Worm (Caenorhabditis elegans) whole organism, L4 larva: ENCODE measurements around the gene ins-13.

Experiments
- F37D6.2 ChIP-seq: sonication (generic microtip); optimal IDR thresholded peaks from 2 replicates; lab custom pipeline; 2016; ENCODE audit warnings: mild to moderate bottlenecking, missing genetic modification characterization, missing compliant biosample characterization
- ceh-28 ChIP-seq: fragments of 150-350 bp; optimal IDR thresholded peaks from 2 replicates; lab custom pipeline; 2014; ENCODE audit warnings: missing biosample characterization, missing genetic modification reagents, missing genetic modification characterization
- lin-38 ChIP-seq: fragments of 200-800 bp; sonication (Bioruptor generic); IDR thresholded peaks from 2 replicates; pipeline ENCODE4 v1.3.6; 2022; ENCODE audit warnings: missing genetic modification reagents, missing genetic modification characterization, missing compliant biosample characterization
- mxl-3 ChIP-seq: fragments of 200-800 bp; sonication (Bioruptor generic); optimal IDR thresholded peaks from 2 replicates; lab custom pipeline; 2018; ENCODE audit warnings: mild to moderate bottlenecking, missing genetic modification characterization, missing compliant biosample characterization
- nhr-42 ChIP-seq: fragments of 200-800 bp; sonication (Bioruptor generic); IDR thresholded peaks from 2 replicates; pipeline ENCODE4 v1.3.6; 2022; ENCODE audit warnings: missing genetic modification characterization, missing compliant biosample characterization
- saeg-2 ChIP-seq: fragments of 200-800 bp; sonication (Bioruptor generic); IDR thresholded peaks from 2 replicates; pipeline ENCODE4 v1.3.6; 2022; ENCODE audit warnings: missing genetic modification reagents, missing genetic modification characterization, missing compliant biosample characterization
- zip-11 ChIP-seq: fragments of 200-800 bp; sonication (Bioruptor generic); IDR thresholded peaks from 2 replicates; pipeline ENCODE4 v1.3.6; 2022; ENCODE audit warnings: missing genetic modification characterization, missing compliant biosample characterization

DNA sequence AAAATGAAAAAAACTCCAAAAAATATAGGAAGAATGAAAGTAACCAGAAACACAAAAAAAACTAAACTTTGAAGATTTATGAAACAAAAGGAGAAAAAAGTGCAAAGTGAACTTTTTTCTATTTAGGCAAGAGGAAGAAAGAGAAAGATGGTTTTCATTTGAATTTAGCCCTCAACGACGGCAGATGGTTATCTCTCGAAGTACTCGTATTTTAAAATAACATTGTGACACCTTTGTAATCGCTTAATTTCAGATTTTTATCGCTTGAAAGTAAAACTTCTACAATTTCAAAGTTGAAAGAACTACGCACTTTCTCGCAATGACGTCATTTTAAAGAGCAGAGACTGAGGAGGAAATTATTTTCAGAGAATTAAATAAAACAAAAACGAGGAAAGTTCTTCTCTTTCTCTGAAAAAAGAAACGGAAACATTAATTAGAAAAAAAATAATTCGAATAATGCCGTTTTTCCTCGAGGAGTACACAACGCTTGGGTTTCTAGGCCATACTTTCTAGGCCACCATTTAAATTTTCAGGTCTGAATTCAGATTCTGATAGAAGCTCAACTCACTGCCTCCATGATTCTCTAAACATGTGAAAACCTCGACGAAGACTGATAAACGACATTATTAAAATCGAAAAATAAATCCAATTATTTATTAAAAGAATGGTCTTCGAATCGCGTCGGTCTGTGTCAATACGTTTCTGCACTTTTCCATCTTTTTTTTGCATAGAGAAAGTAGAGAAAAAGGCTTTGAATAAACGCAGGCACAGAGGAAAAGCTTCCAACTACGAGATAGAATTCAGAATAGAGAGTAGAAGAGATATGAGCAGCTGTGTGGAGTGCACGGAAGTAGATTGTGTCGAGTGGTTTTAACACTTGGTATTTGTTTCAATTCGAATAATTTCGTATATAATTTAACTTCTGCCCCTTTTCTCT is 33.0 kb downstream of the ins-13 start:
- TF ChIP-seq mxl-3 (GFP tag; lab: Kevin White, UChicago) (no peak), F37D6.2 (no peak), ceh-28 (no peak), saeg-2 (GFP tag; lab: Robert Waterston, UW) (no peak), lin-38 (no peak), nhr-42 (no peak), zip-11 (GFP tag; lab: Robert Waterston, UW) (no peak)
